Fruit fly (Drosophila melanogaster) whole organism, embryonic: ENCODE results near the gene mmy.

Experiments
- Abd-B ChIP-seq: fragments of 200-800 bp; sonication (Bioruptor generic); optimal IDR thresholded peaks from 2 replicates; lab custom pipeline; 2018; ENCODE audit warnings: missing biosample characterization, mild to moderate bottlenecking, missing genetic modification characterization, moderate library complexity
- Antp ChIP-seq: fragments of 200-800 bp; sonication (Bioruptor generic); optimal IDR thresholded peaks from 3 replicates; lab custom pipeline; 2016; ENCODE audit warnings: missing biosample characterization, missing genetic modification characterization
- Atf-2 ChIP-seq: fragments of 200-800 bp; sonication (Bioruptor generic); optimal IDR thresholded peaks from 2 replicates; lab custom pipeline; 2016; ENCODE audit warnings: missing biosample characterization, missing genetic modification characterization
- CG10274 ChIP-seq: fragments of 200-800 bp; sonication (Bioruptor generic); optimal IDR thresholded peaks from 3 replicates; lab custom pipeline; 2017; ENCODE audit warnings: missing biosample characterization, mild to moderate bottlenecking, missing genetic modification characterization
- CG10431 ChIP-seq: fragments of 200-800 bp; sonication (Bioruptor generic); optimal IDR thresholded peaks from 3 replicates; lab custom pipeline; 2018; ENCODE audit warnings: missing biosample characterization, mild to moderate bottlenecking, missing genetic modification characterization
- CG12104 ChIP-seq: fragments of 200-800 bp; sonication (Bioruptor generic); optimal IDR thresholded peaks from 3 replicates; lab custom pipeline; 2016; ENCODE audit warnings: missing biosample characterization, missing genetic modification characterization
- CG12942 ChIP-seq: fragments of 200-800 bp; sonication (Bioruptor generic); optimal IDR thresholded peaks from 3 replicates; lab custom pipeline; 2016; ENCODE audit warnings: missing biosample characterization, missing genetic modification characterization
- CG13296 ChIP-seq: fragments of 200-800 bp; sonication (Bioruptor generic); optimal IDR thresholded peaks from 3 replicates; lab custom pipeline; 2018; ENCODE audit warnings: missing biosample characterization, mild to moderate bottlenecking, missing genetic modification characterization
- CG1529 ChIP-seq: fragments of 200-800 bp; sonication (Bioruptor generic); optimal IDR thresholded peaks from 3 replicates; lab custom pipeline; 2018; ENCODE audit warnings: missing biosample characterization, missing genetic modification characterization
- CG1602 ChIP-seq: fragments of 200-800 bp; sonication (Bioruptor generic); optimal IDR thresholded peaks from 3 replicates; lab custom pipeline; 2016; ENCODE audit warnings: missing biosample characterization, missing genetic modification characterization
- CG2199 ChIP-seq: fragments of 200-800 bp; sonication (Bioruptor generic); IDR thresholded peaks from 3 replicates; pipeline ENCODE4 v1.3.6; 2022; ENCODE audit warnings: missing biosample characterization, missing genetic modification characterization
- CG2875 ChIP-seq: fragments of 200-800 bp; sonication (Bioruptor generic); optimal IDR thresholded peaks from 2 replicates; lab custom pipeline; 2017; ENCODE audit warnings: missing biosample characterization, mild to moderate bottlenecking, missing genetic modification characterization, missing genetic modification reagents
- CG2889 ChIP-seq: fragments of 200-800 bp; sonication (Bioruptor generic); IDR thresholded peaks from 3 replicates; pipeline ENCODE4 v1.3.6; 2022; ENCODE audit warnings: missing biosample characterization, missing genetic modification characterization
- CG30020 ChIP-seq: fragments of 200-800 bp; optimal IDR thresholded peaks from 2 replicates; lab custom pipeline; 2019; ENCODE audit warnings: missing biosample characterization, mild to moderate bottlenecking, missing genetic modification characterization, moderate library complexity
- CG30431 ChIP-seq: fragments of 200-800 bp; sonication (Bioruptor generic); optimal IDR thresholded peaks from 2 replicates; lab custom pipeline; 2017; ENCODE audit warnings: missing biosample characterization, missing genetic modification characterization
- CG32767 ChIP-seq: fragments of 200-800 bp; sonication (Bioruptor generic); IDR thresholded peaks from 2 replicates; pipeline ENCODE4 v1.3.6; 2022; ENCODE audit warnings: missing biosample characterization, missing genetic modification characterization
- CG34224 ChIP-seq: fragments of 200-800 bp; sonication (Bioruptor generic); IDR thresholded peaks from 3 replicates; pipeline ENCODE4 v1.3.6; 2022; ENCODE audit warnings: missing biosample characterization, missing genetic modification characterization; ENCODE audit not compliant: partially characterized antibody
- CG3726 ChIP-seq: fragments of 200-800 bp; sonication (Bioruptor generic); IDR thresholded peaks from 3 replicates; pipeline ENCODE4, ENCODE4 v1.3.6; 2022; ENCODE audit warnings: missing biosample characterization, missing genetic modification characterization
- CG5180 ChIP-seq: fragments of 200-800 bp; sonication (Bioruptor generic); optimal IDR thresholded peaks from 3 replicates; lab custom pipeline; 2017; ENCODE audit warnings: missing biosample characterization, missing genetic modification characterization, mild to moderate bottlenecking, moderate library complexity, missing genetic modification reagents
- CG7745 ChIP-seq: fragments of 200-800 bp; sonication (Bioruptor generic); optimal IDR thresholded peaks from 2 replicates; lab custom pipeline; 2018; ENCODE audit warnings: missing biosample characterization, mild to moderate bottlenecking, missing genetic modification characterization, moderate library complexity
- CG7987 ChIP-seq: fragments of 200-800 bp; sonication (Bioruptor generic); optimal IDR thresholded peaks from 2 replicates; lab custom pipeline; 2018; ENCODE audit warnings: missing biosample characterization, mild to moderate bottlenecking, missing genetic modification characterization, moderate library complexity
- D19B ChIP-seq: fragments of 200-800 bp; sonication (Bioruptor generic); optimal IDR thresholded peaks from 2 replicates; lab custom pipeline; 2017; ENCODE audit warnings: missing biosample characterization, mild to moderate bottlenecking, missing genetic modification characterization
- Dbx ChIP-seq: fragments of 200-800 bp; sonication (Bioruptor generic); IDR thresholded peaks from 3 replicates; pipeline ENCODE4 v1.3.6; 2022; ENCODE audit warnings: missing biosample characterization, missing genetic modification characterization
- Fer1 ChIP-seq: fragments of 200-800 bp; sonication (Bioruptor generic); optimal IDR thresholded peaks from 2 replicates; lab custom pipeline; 2017; ENCODE audit warnings: missing biosample characterization, mild to moderate bottlenecking, missing genetic modification characterization
- Hr78 ChIP-seq, 2 experiments: fragments of 200-800 bp in 1 of 2; fragments of >200 bp in 1 of 2; sonication (Bioruptor generic) in 1 of 2; optimal IDR thresholded peaks; 2 replicates each; lab custom pipeline; 2017 to 2019; ENCODE audit warnings: missing biosample characterization in 2 of 2, missing genetic modification characterization in 2 of 2, mild to moderate bottlenecking in 1 of 2, moderate library complexity in 1 of 2
- NC2α ChIP-seq: fragments of 200-800 bp; sonication (Bioruptor generic); optimal IDR thresholded peaks from 2 replicates; lab custom pipeline; 2016; ENCODE audit warnings: missing biosample characterization, missing genetic modification characterization
- Opbp ChIP-seq: fragments of 200-800 bp; sonication (Bioruptor generic); IDR thresholded peaks from 3 replicates; pipeline ENCODE4 v1.3.6; 2022; ENCODE audit warnings: missing biosample characterization, missing genetic modification characterization; ENCODE audit not compliant: partially characterized antibody
- Ravus ChIP-seq: fragments of 200-800 bp; sonication (Bioruptor generic); IDR thresholded peaks from 2 replicates; pipeline ENCODE4 v1.3.6; 2022; ENCODE audit warnings: missing biosample characterization, missing genetic modification characterization
- Trl ChIP-seq, 3 experiments: fragments of >200 bp in 2 of 3; fragments of 200-800 bp in 1 of 3; sonication (Bioruptor generic) in 1 of 3; optimal IDR thresholded peaks; 2 replicates in 1 of 3; 3 replicates in 2 of 3; lab custom pipeline; 2016 to 2017; ENCODE audit warnings: missing biosample characterization in 1 of 3, missing genetic modification characterization in 1 of 3
- YL-1 ChIP-seq: fragments of 200-800 bp; sonication (Bioruptor generic); optimal IDR thresholded peaks from 3 replicates; lab custom pipeline; 2017; ENCODE audit warnings: missing biosample characterization, mild to moderate bottlenecking, missing genetic modification characterization
- abd-A ChIP-seq: fragments of 200-800 bp; sonication (Bioruptor generic); optimal IDR thresholded peaks from 3 replicates; lab custom pipeline; 2019; ENCODE audit warnings: missing biosample characterization, mild to moderate bottlenecking, missing genetic modification characterization, moderate library complexity
- ac ChIP-seq: fragments of 200-800 bp; sonication (Bioruptor generic); optimal IDR thresholded peaks from 3 replicates; lab custom pipeline; 2017; ENCODE audit warnings: missing biosample characterization, mild to moderate bottlenecking, missing genetic modification characterization
- ap ChIP-seq: fragments of 200-800 bp; sonication (Bioruptor generic); IDR thresholded peaks from 2 replicates; pipeline ENCODE4 v1.3.6; 2022; ENCODE audit warnings: missing biosample characterization, missing genetic modification characterization
- az2 ChIP-seq: fragments of 200-800 bp; sonication (Bioruptor generic); optimal IDR thresholded peaks from 3 replicates; lab custom pipeline; 2016; ENCODE audit warnings: missing biosample characterization, missing genetic modification characterization
- eve ChIP-seq, 2 experiments: fragments of >200 bp; optimal IDR thresholded peaks; 2 replicates each; lab custom pipeline; 2017; ENCODE audit warnings: missing biosample characterization in 2 of 2, missing genetic modification characterization in 2 of 2
- ewg ChIP-seq: fragments of 200-800 bp; sonication (Bioruptor generic); optimal IDR thresholded peaks from 3 replicates; lab custom pipeline; 2017; ENCODE audit warnings: mild to moderate bottlenecking, missing biosample characterization, missing genetic modification reagents, missing genetic modification characterization
- fu2 ChIP-seq: fragments of 200-800 bp; sonication (Bioruptor generic); optimal IDR thresholded peaks from 2 replicates; lab custom pipeline; 2016; ENCODE audit warnings: missing biosample characterization, missing genetic modification characterization
- hbn ChIP-seq: fragments of 200-800 bp; sonication (Bioruptor generic); IDR thresholded peaks from 2 replicates; pipeline ENCODE4 v1.3.6; 2022; ENCODE audit warnings: missing biosample characterization, missing genetic modification characterization; ENCODE audit not compliant: partially characterized antibody
- her ChIP-seq: fragments of 200-800 bp; sonication (Bioruptor generic); optimal IDR thresholded peaks from 2 replicates; lab custom pipeline; 2016; ENCODE audit warnings: missing biosample characterization, missing genetic modification characterization
- ken ChIP-seq: fragments of 200-800 bp; sonication (Bioruptor generic); IDR thresholded peaks from 3 replicates; pipeline ENCODE4 v1.3.6; 2022; ENCODE audit warnings: missing biosample characterization, missing genetic modification characterization
- knrl ChIP-seq: fragments of 200-800 bp; sonication (Bioruptor generic); IDR thresholded peaks from 3 replicates; pipeline ENCODE4 v1.3.6; 2022; ENCODE audit warnings: missing biosample characterization, missing genetic modification characterization; ENCODE audit not compliant: partially characterized antibody
- pan ChIP-seq, 4 experiments: fragments of >200 bp in 3 of 4; fragments of 200-800 bp in 1 of 4; sonication (Bioruptor generic) in 1 of 4; optimal IDR thresholded peaks in 3 of 4; IDR thresholded peaks in 1 of 4; 2 replicates each; pipeline versions ENCODE4 v1.3.6 to Lab custom; 2017 to 2022; ENCODE audit warnings: missing biosample characterization in 2 of 4, missing genetic modification characterization in 2 of 4, mixed read lengths in 1 of 4
- pita ChIP-seq: fragments of 200-800 bp; sonication (Bioruptor generic); optimal IDR thresholded peaks from 2 replicates; lab custom pipeline; 2017; ENCODE audit warnings: missing biosample characterization, mild to moderate bottlenecking, missing genetic modification characterization
- ranshi ChIP-seq: fragments of 200-800 bp; sonication (Bioruptor generic); IDR thresholded peaks from 2 replicates; pipeline ENCODE4 v1.3.6; 2022; ENCODE audit warnings: missing biosample characterization, missing genetic modification characterization
- rib ChIP-seq: fragments of 200-800 bp; sonication (Bioruptor generic); IDR thresholded peaks from 2 replicates; pipeline ENCODE4 v1.3.6; 2022; ENCODE audit warnings: missing biosample characterization, missing genetic modification characterization
- sna ChIP-seq: fragments of 200-800 bp; sonication (Bioruptor generic); IDR thresholded peaks from 2 replicates; pipeline ENCODE4 v1.3.6; 2022; ENCODE audit warnings: missing biosample characterization, missing genetic modification characterization; ENCODE audit not compliant: partially characterized antibody
- trh ChIP-seq: fragments of 200-800 bp; sonication (Bioruptor generic); optimal IDR thresholded peaks from 2 replicates; lab custom pipeline; 2016; ENCODE audit warnings: missing biosample characterization, missing genetic modification characterization
- wdn ChIP-seq: fragments of 200-800 bp; sonication (Bioruptor generic); IDR thresholded peaks from 2 replicates; pipeline ENCODE4 v1.3.6; 2022; ENCODE audit warnings: missing biosample characterization, missing genetic modification characterization
- yki ChIP-seq: fragments of >200 bp; optimal IDR thresholded peaks from 3 replicates; lab custom pipeline; 2018

The mmy gene

dm6 chr2L:6488676-6489140 is 15.0 kb upstream of the mmy start, which contains the start of the genes KFase and epsilonCOP (continued):
- no peak for TF ChIP-seq CG2889 (GFP tag; lab: Robert Waterston, UW)
- peak; percentile 83 for TF ChIP-seq CG34224 (GFP tag; lab: Robert Waterston, UW)
- TF ChIP-seq abd-A (tag; lab: Kevin White, UChicago): no peak
- TF ChIP-seq trh (GFP tag; lab: Kevin White, UChicago): no peak
- no peak for TF ChIP-seq Ravus (GFP tag; lab: Robert Waterston, UW)
- TF ChIP-seq CG30020 (tag; lab: Kevin White, UChicago): peak; percentile 64
- peak; percentile 52 for TF ChIP-seq Abd-B
- no peak for TF ChIP-seq NC2α (GFP tag; lab: Kevin White, UChicago)
- TF ChIP-seq wdn (GFP tag; lab: Robert Waterston, UW): no peak
- no peak for TF ChIP-seq yki (lab: Kevin White, UChicago)
- no peak for TF ChIP-seq CG5180 (GFP tag; lab: Kevin White, UChicago)
- peak; percentile 52 for TF ChIP-seq CG10431
- TF ChIP-seq CG1529: no peak
- TF ChIP-seq hbn (GFP tag; lab: Robert Waterston, UW): peak; percentile 70
- no peak for TF ChIP-seq pita
- 0 out of 2 replicates have a peak, but pooled peaks have one; percentile 21 for TF ChIP-seq ap (GFP tag; lab: Robert Waterston, UW)
- TF ChIP-seq CG3726 (GFP tag; lab: Robert Waterston, UW): no peak
- TF ChIP-seq CG12942 (GFP tag; lab: Kevin White, UChicago): peak; percentile 71
- no peak for TF ChIP-seq pan (optimal IDR thresholded peaks at IDR 0.05; lab: Kevin White, UChicago)
- TF ChIP-seq pan (GFP tag; optimal IDR thresholded peaks at IDR 0.05 in 1 of 2, IDR thresholded peaks at IDR 0.05 in 1 of 2): no peak
- TF ChIP-seq Trl (optimal IDR thresholded peaks at IDR 0.05; lab: Kevin White, UChicago): no peak
- TF ChIP-seq Trl (GFP tag; optimal IDR thresholded peaks at IDR 0.05; lab: Kevin White, UChicago): peak; percentile 79
- TF ChIP-seq CG32767 (GFP tag; lab: Robert Waterston, UW): no peak
- TF ChIP-seq rib (GFP tag; lab: Robert Waterston, UW): 0 out of 2 replicates have a peak, but pooled peaks have one; percentile 30
- peak; percentile 14 for TF ChIP-seq az2 (GFP tag; lab: Kevin White, UChicago)
- peak; percentile 75; the same call in 2 of the 3 replicates for TF ChIP-seq Opbp (GFP tag; lab: Robert Waterston, UW)
- TF ChIP-seq ac (GFP tag; lab: Kevin White, UChicago): no peak
- TF ChIP-seq CG7987 (GFP tag; lab: Kevin White, UChicago): peak; percentile 43
- TF ChIP-seq ewg (GFP tag; lab: Kevin White, UChicago): no peak
- 0 out of 3 replicates have a peak, but pooled peaks have one; percentile 38 for TF ChIP-seq ken (GFP tag; lab: Robert Waterston, UW)
- TF ChIP-seq CG30431 (GFP tag; lab: Kevin White, UChicago): no peak
- peak; percentile 5 for TF ChIP-seq D19B (GFP tag; lab: Kevin White, UChicago)
- TF ChIP-seq Atf-2 (GFP tag; lab: Kevin White, UChicago): peak; percentile 23
- peak; percentile 95 for TF ChIP-seq CG7745 (tag; lab: Kevin White, UChicago)
- peak; percentile 38 for TF ChIP-seq fu2
- TF ChIP-seq Antp (GFP tag; lab: Kevin White, UChicago): peak; percentile 16
- no peak for TF ChIP-seq eve (GFP tag; optimal IDR thresholded peaks at IDR 0.05; lab: Kevin White, UChicago)
- TF ChIP-seq her: peak; percentile 38
- TF ChIP-seq Fer1: peak; percentile 74
- TF ChIP-seq CG10274 (GFP tag; lab: Kevin White, UChicago): no peak
- TF ChIP-seq Hr78 (GFP tag; optimal IDR thresholded peaks at IDR 0.05; lab: Kevin White, UChicago): no peak
- TF ChIP-seq Dbx (GFP tag; lab: Robert Waterston, UW): 0 out of 3 replicates have a peak, but pooled peaks have one; percentile 12
- peak; percentile 4 for TF ChIP-seq CG1602 (GFP tag; lab: Kevin White, UChicago)
- TF ChIP-seq YL-1 (GFP tag; lab: Kevin White, UChicago): peak; percentile 71
- peak; percentile 86 for TF ChIP-seq sna (GFP tag; lab: Robert Waterston, UW)
- TF ChIP-seq CG13296: peak; percentile 40
- TF ChIP-seq CG2875 (GFP tag; lab: Kevin White, UChicago): no peak
- TF ChIP-seq CG12104: peak; percentile 63
- TF ChIP-seq ranshi (GFP tag; lab: Robert Waterston, UW): peak; percentile 43; the same call in 1 of the 2 replicates
- peak; percentile 64 for TF ChIP-seq knrl (GFP tag; lab: Robert Waterston, UW)
- TF ChIP-seq CG2199 (GFP tag; lab: Robert Waterston, UW): no peak
